Worm (Caenorhabditis elegans): ENCODE results near the gene pgm-1.

The pgm-1 gene

DNA sequence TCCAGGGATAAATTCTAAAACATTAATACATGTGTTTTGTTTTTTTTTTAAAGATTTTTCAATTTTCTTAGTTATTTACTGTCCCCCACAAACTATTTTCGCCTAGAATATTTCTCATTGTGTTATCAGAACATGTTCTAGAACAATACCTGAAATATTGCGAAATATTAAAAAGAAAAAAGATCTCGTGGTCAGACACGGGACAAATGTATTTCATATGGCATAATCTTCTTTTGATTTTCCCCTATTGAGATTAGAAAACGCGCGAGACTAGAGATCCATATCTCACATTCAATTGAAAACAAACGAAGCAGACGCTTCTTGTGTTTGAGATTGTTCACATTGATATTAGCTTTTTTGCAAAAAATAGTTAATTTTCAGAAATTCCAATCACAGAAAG lies 33.1 kb upstream of the pgm-1 start (continued):
- TF ChIP-seq nhr-237 (tag; optimal IDR thresholded peaks at IDR 0.05), result no peak
- TF ChIP-seq mxl-2 (GFP tag; conservative IDR thresholded peaks at IDR 0.05), result no peak
- TF ChIP-seq fos-1 (tag; optimal IDR thresholded peaks at IDR 0.05), result no peak
- peak; percentile 17 for TF ChIP-seq nhr-11 (tag; optimal IDR thresholded peaks at IDR 0.05)
- TF ChIP-seq zfp-2 (tag; optimal IDR thresholded peaks at IDR 0.05), result no peak
- TF ChIP-seq unc-130 (GFP tag; optimal IDR thresholded peaks at IDR 0.05), result no peak
- TF ChIP-seq ama-1 (optimal IDR thresholded peaks at IDR 0.05), result no peak
- TF ChIP-seq snpc-1.2 (GFP tag; IDR thresholded peaks at IDR 0.05), result no peak
- TF ChIP-seq ceh-82 (tag; optimal IDR thresholded peaks at IDR 0.05), result no peak
- peak; percentile 19 for TF ChIP-seq lin-13 (GFP tag; optimal IDR thresholded peaks at IDR 0.05)
- peak; percentile 11 for TF ChIP-seq mep-1 (tag; optimal IDR thresholded peaks at IDR 0.05)
- TF ChIP-seq skn-1 (tag; optimal IDR thresholded peaks at IDR 0.05), result no peak
- TF ChIP-seq Y105C5A.15 (GFP tag; IDR thresholded peaks at IDR 0.05), result no peak
- no peak for TF ChIP-seq madf-5 (GFP tag; IDR thresholded peaks at IDR 0.05)
- no peak for TF ChIP-seq lin-1 (GFP tag; IDR thresholded peaks at IDR 0.05)
- TF ChIP-seq sdz-12 (GFP tag; optimal IDR thresholded peaks at IDR 0.05), result no peak
- TF ChIP-seq tra-1 (GFP tag; IDR thresholded peaks at IDR 0.05), result no peak
- no peak for TF ChIP-seq tag-97 (GFP tag; IDR thresholded peaks at IDR 0.05)
- no peak for TF ChIP-seq lir-3 (tag; optimal IDR thresholded peaks at IDR 0.05)
- no peak for TF ChIP-seq nhr-76 (tag; optimal IDR thresholded peaks at IDR 0.05)
- no peak for TF ChIP-seq daf-12 (tag; optimal IDR thresholded peaks at IDR 0.05)
- no peak for TF ChIP-seq daf-8 (GFP tag; IDR thresholded peaks at IDR 0.05)
- no peak for TF ChIP-seq lin-38 (GFP tag; IDR thresholded peaks at IDR 0.05)
- TF ChIP-seq dmd-9 (GFP tag; IDR thresholded peaks at IDR 0.05), result no peak
- no peak for TF ChIP-seq dpl-1 (GFP tag; optimal IDR thresholded peaks at IDR 0.05)
- TF ChIP-seq zag-1 (tag; optimal IDR thresholded peaks at IDR 0.05), result no peak
- TF ChIP-seq spr-1 (tag; optimal IDR thresholded peaks at IDR 0.05), result no peak
- no peak for TF ChIP-seq attf-4 (tag; optimal IDR thresholded peaks at IDR 0.05)
- TF ChIP-seq gei-8 (GFP tag; optimal IDR thresholded peaks at IDR 0.05), result no peak
- TF ChIP-seq zip-2 (tag; optimal IDR thresholded peaks at IDR 0.05), result no peak
- TF ChIP-seq nhr-42 (GFP tag; IDR thresholded peaks at IDR 0.05), result no peak
- no peak for TF ChIP-seq ceh-28 (tag; optimal IDR thresholded peaks at IDR 0.05)
- TF ChIP-seq nhr-102 (tag; optimal IDR thresholded peaks at IDR 0.05), result no peak
- no peak for TF ChIP-seq spr-3 (GFP tag; optimal IDR thresholded peaks at IDR 0.05)
- no peak for TF ChIP-seq D1046.2 (GFP tag; IDR thresholded peaks at IDR 0.05)
- no peak for TF ChIP-seq daf-16 (GFP tag; optimal IDR thresholded peaks at IDR 0.05)
- TF ChIP-seq daf-16 (tag; optimal IDR thresholded peaks at IDR 0.05), result peak; percentile 2
- no peak for TF ChIP-seq php-3 (GFP tag; IDR thresholded peaks at IDR 0.05)
- TF ChIP-seq mxl-3 (GFP tag; optimal IDR thresholded peaks at IDR 0.05), result no peak
- TF ChIP-seq arid-1 (GFP tag; conservative IDR thresholded peaks at IDR 0.05), result no peak
- no peak for TF ChIP-seq ceh-44 (GFP tag; IDR thresholded peaks at IDR 0.05)
- TF ChIP-seq nhr-28 (tag; optimal IDR thresholded peaks at IDR 0.05), result peak; percentile 14
- peak; percentile 13 for TF ChIP-seq aha-1 (tag)
- TF ChIP-seq R02D3.7 (tag; optimal IDR thresholded peaks at IDR 0.05), result no peak
- no peak for TF ChIP-seq snpc-4 (tag; optimal IDR thresholded peaks at IDR 0.05)
- TF ChIP-seq dmd-6 (GFP tag; IDR thresholded peaks at IDR 0.05), result peak; percentile 24; the same call in 1 of the 2 replicates
- TF ChIP-seq duxl-1 (tag; optimal IDR thresholded peaks at IDR 0.05; ENCODE audit: poor library complexity), result no peak
- TF ChIP-seq nhr-77 (tag; optimal IDR thresholded peaks at IDR 0.05), result no peak
- no peak for TF ChIP-seq unc-62 (GFP tag; optimal IDR thresholded peaks at IDR 0.05 in 1 of 2)
- no peak for TF ChIP-seq unc-62 (tag; optimal IDR thresholded peaks at IDR 0.05)
- TF ChIP-seq F37D6.2 (tag; optimal IDR thresholded peaks at IDR 0.05), result no peak
- no peak for TF ChIP-seq ctbp-1 (GFP tag; IDR thresholded peaks at IDR 0.05)
- no peak for TF ChIP-seq ztf-11 (tag; optimal IDR thresholded peaks at IDR 0.05)
- peak; percentile 89 for TF ChIP-seq hlh-30 (tag; optimal IDR thresholded peaks at IDR 0.05; ENCODE audit: insufficient read depth)
- 0 out of 2 replicates have a peak, but pooled peaks have one; percentile 58 for TF ChIP-seq mdt-29 (GFP tag; IDR thresholded peaks at IDR 0.05)

All from whole organism, L4 larva.